3 worm cellular contexts compared by ENCODE assay signal in the genomic region with DNA sequence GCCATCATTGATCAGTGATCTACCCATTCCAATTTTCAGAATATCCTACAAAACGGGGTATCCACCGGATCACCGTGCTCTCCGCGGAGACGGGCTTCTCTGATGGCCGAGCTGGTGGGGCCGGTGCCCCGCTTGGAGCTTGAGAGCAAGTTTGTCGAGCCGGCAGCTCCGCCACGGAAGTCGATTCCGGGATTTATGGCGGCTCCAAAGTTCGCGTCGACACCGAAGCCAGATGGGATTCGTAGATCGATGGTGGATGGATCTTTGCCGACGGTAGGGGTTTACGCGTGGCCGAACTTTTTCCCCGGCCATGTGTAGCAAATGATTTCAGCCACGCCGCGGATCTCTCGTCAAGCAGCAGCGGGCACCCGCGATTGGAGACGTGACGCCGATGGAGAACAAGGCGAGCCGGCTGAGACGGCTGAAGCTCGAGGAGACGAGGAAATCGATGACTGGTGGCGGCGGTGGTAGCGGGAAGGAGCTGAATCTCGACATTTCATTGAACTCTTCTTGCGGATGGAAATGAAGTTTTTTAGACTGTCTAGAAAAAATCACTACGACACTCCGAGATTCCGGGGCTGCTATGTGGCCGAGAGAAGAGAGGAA.
A peak's percentile ranks its signal among the peaks of the same experiment; 100 is the strongest.
TF ChIP-seq lines count a peak whose summit lies in the region.

No protein-coding gene starts in this region.

TF ChIP-seq in whole organism, L4 larva, 104 proteins besides CTCF, POLR2A, EP300 and RAD21:
- TF ChIP-seq php-3 (GFP tag; IDR thresholded peaks at IDR 0.05; lab: Robert Waterston, UW) (0 out of 2 replicates have a peak, but pooled peaks have one; percentile 18), set-16 (GFP tag; IDR thresholded peaks at IDR 0.05; lab: Robert Waterston, UW) (peak; percentile 94), sdz-12 (GFP tag; optimal IDR thresholded peaks at IDR 0.05; lab: Kevin White, UChicago) (no peak)

TF ChIP-seq in whole organism, late embryonic, 69 proteins besides CTCF, POLR2A, EP300 and RAD21:
- TF ChIP-seq lin-11 (tag; optimal IDR thresholded peaks at IDR 0.05; lab: Kevin White, UChicago) (no peak), ref-2 (tag; optimal IDR thresholded peaks at IDR 0.05; lab: Kevin White, UChicago) (peak; percentile 7)

TF ChIP-seq in whole organism, young adult, 124 proteins besides CTCF, POLR2A, EP300 and RAD21:
- TF ChIP-seq snpc-4 (GFP tag; optimal IDR thresholded peaks at IDR 0.05; lab: Kevin White, UChicago) (no peak), snpc-4 (tag; optimal IDR thresholded peaks at IDR 0.05; lab: Kevin White, UChicago) (no peak), zfh-2 (GFP tag; conservative IDR thresholded peaks at IDR 0.05; lab: Robert Waterston, UW) (peak; percentile 90), ztf-22 (GFP tag; optimal IDR thresholded peaks at IDR 0.05; lab: Kevin White, UChicago) (no peak), zim-3 (tag; optimal IDR thresholded peaks at IDR 0.05; lab: Kevin White, UChicago) (peak; percentile 29), unc-130 (GFP tag; optimal IDR thresholded peaks at IDR 0.05; lab: Kevin White, UChicago) (no peak), ztf-18 (tag; optimal IDR thresholded peaks at IDR 0.05; lab: Kevin White, UChicago) (no peak), egrh-3 (GFP tag; IDR thresholded peaks at IDR 0.05; lab: Robert Waterston, UW) (peak; percentile 78; the same call in 1 of the 2 replicates), mcd-1 (GFP tag; IDR thresholded peaks at IDR 0.05; lab: Robert Waterston, UW) (0 out of 2 replicates have a peak, but pooled peaks have one; percentile 25)
